Worm (Caenorhabditis elegans) whole organism, young adult: Measurements from ENCODE around the gene srg-68.

Source experiments
- B0261.1 ChIP-seq: sonication (generic microtip); optimal IDR thresholded peaks from 2 replicates; lab custom pipeline; 2016; ENCODE audit warnings: mild to moderate bottlenecking, missing genetic modification characterization, moderate library complexity, missing compliant biosample characterization
- B0336.3 ChIP-seq: fragments of 200-800 bp; sonication (Bioruptor generic); IDR thresholded peaks from 2 replicates; pipeline ENCODE4 v1.3.6; 2022; ENCODE audit warnings: missing genetic modification characterization, missing compliant biosample characterization
- D2030.7 ChIP-seq: fragments of 200-800 bp; sonication (Bioruptor generic); IDR thresholded peaks from 2 replicates; pipeline ENCODE4 v1.3.6; 2022; ENCODE audit warnings: missing genetic modification reagents, missing genetic modification characterization, missing compliant biosample characterization
- F33H1.4 ChIP-seq: fragments of 200-800 bp; sonication (Bioruptor generic); IDR thresholded peaks from 2 replicates; pipeline ENCODE4 v1.3.6; 2022; ENCODE audit warnings: missing genetic modification reagents, missing genetic modification characterization, missing compliant biosample characterization
- F37B4.10 ChIP-seq: fragments of 200-800 bp; sonication (Bioruptor generic); IDR thresholded peaks from 2 replicates; pipeline ENCODE4 v1.3.6; 2022; ENCODE audit warnings: missing genetic modification characterization, missing compliant biosample characterization
- F49E8.2 ChIP-seq: sonication (generic microtip); optimal IDR thresholded peaks from 3 replicates; lab custom pipeline; 2017; ENCODE audit warnings: missing genetic modification characterization, mild to moderate bottlenecking, missing compliant biosample characterization, antibody characterized with exemption, moderate library complexity; ENCODE audit not compliant: insufficient read depth
- F57A8.1 ChIP-seq: fragments of 200-800 bp; sonication (Bioruptor generic); optimal IDR thresholded peaks from 2 replicates; lab custom pipeline; 2018; ENCODE audit warnings: mild to moderate bottlenecking, missing genetic modification characterization, moderate library complexity, missing compliant biosample characterization
- Y67H2A.10 ChIP-seq: fragments of 200-800 bp; sonication (Bioruptor generic); conservative IDR thresholded peaks from 2 replicates; pipeline ENCODE4 v1.3.6; 2022; ENCODE audit warnings: missing genetic modification reagents, missing genetic modification characterization, missing compliant biosample characterization
- ama-1 ChIP-seq, 3 experiments: fragments of 150-350 bp in 1 of 3; sonication (generic microtip) in 2 of 3; optimal IDR thresholded peaks; 2 replicates each; lab custom pipeline; 2014 to 2018; ENCODE audit warnings: missing biosample characterization in 2 of 3, missing genetic modification characterization in 2 of 3, missing genetic modification reagents in 2 of 3
- atf-7 ChIP-seq: sonication (generic microtip); optimal IDR thresholded peaks from 2 replicates; lab custom pipeline; 2017; ENCODE audit warnings: mild to moderate bottlenecking, missing genetic modification characterization, missing compliant biosample characterization
- attf-6 ChIP-seq: fragments of 200-800 bp; sonication (Bioruptor generic); IDR thresholded peaks from 2 replicates; pipeline ENCODE4 v1.3.6; 2022; ENCODE audit warnings: missing genetic modification reagents, missing genetic modification characterization, missing compliant biosample characterization
- bed-1 ChIP-seq: fragments of 200-800 bp; sonication (Bioruptor generic); IDR thresholded peaks from 2 replicates; pipeline ENCODE4 v1.3.6; 2022; ENCODE audit warnings: missing genetic modification reagents, missing genetic modification characterization, missing compliant biosample characterization
- bed-2 ChIP-seq: fragments of 200-800 bp; sonication (Bioruptor generic); IDR thresholded peaks from 2 replicates; pipeline ENCODE4 v1.3.6; 2022; ENCODE audit warnings: missing genetic modification reagents, missing genetic modification characterization, missing compliant biosample characterization
- ccch-3 ChIP-seq: fragments of 200-800 bp; sonication (Bioruptor generic); optimal IDR thresholded peaks from 2 replicates; lab custom pipeline; 2018; ENCODE audit warnings: mild to moderate bottlenecking, missing genetic modification characterization, missing compliant biosample characterization
- cebp-1 ChIP-seq, 2 experiments: fragments of 200-800 bp in 1 of 2; sonication (Bioruptor generic) in 1 of 2; sonication (generic microtip) in 1 of 2; IDR thresholded peaks in 1 of 2; optimal IDR thresholded peaks in 1 of 2; 2 replicates each; pipeline versions ENCODE4 v1.3.6 to Lab custom; 2017 to 2022; ENCODE audit warnings: missing compliant biosample characterization in 2 of 2, missing genetic modification characterization in 2 of 2, mild to moderate bottlenecking in 1 of 2, missing genetic modification reagents in 1 of 2, moderate library complexity in 1 of 2
- cebp-2 ChIP-seq: fragments of 200-800 bp; sonication (Bioruptor generic); IDR thresholded peaks from 2 replicates; pipeline ENCODE4 v1.3.6; 2022; ENCODE audit warnings: missing genetic modification characterization, missing compliant biosample characterization
- ceh-91 ChIP-seq: fragments of 200-800 bp; sonication (Bioruptor generic); IDR thresholded peaks from 2 replicates; pipeline ENCODE4 v1.3.6; 2022; ENCODE audit warnings: missing genetic modification reagents, missing genetic modification characterization, missing compliant biosample characterization
- die-1 ChIP-seq: sonication (generic microtip); optimal IDR thresholded peaks from 2 replicates; lab custom pipeline; 2016; ENCODE audit warnings: missing genotype, mild to moderate bottlenecking, missing genetic modification characterization, missing compliant biosample characterization
- ets-4 ChIP-seq: fragments of 200-800 bp; sonication (Bioruptor generic); optimal IDR thresholded peaks from 2 replicates; lab custom pipeline; 2018; ENCODE audit warnings: mild to moderate bottlenecking, missing genetic modification characterization, missing compliant biosample characterization
- hmg-20 ChIP-seq: fragments of 200-800 bp; sonication (Bioruptor generic); IDR thresholded peaks from 2 replicates; pipeline ENCODE4 v1.3.6; 2022; ENCODE audit warnings: missing genetic modification reagents, missing genetic modification characterization, missing compliant biosample characterization
- lag-1 ChIP-seq: fragments of 200-800 bp; sonication (Bioruptor generic); IDR thresholded peaks from 2 replicates; pipeline ENCODE4 v1.3.6; 2022; ENCODE audit warnings: missing genetic modification reagents, missing genetic modification characterization, missing compliant biosample characterization
- lin-40 ChIP-seq: sonication (generic microtip); optimal IDR thresholded peaks from 2 replicates; lab custom pipeline; 2016; ENCODE audit warnings: missing genetic modification characterization, mild to moderate bottlenecking, missing compliant biosample characterization, missing genotype, missing genetic modification reagents
- lin-54 ChIP-seq: fragments of 200-800 bp; sonication (Bioruptor generic); optimal IDR thresholded peaks from 2 replicates; lab custom pipeline; 2018; ENCODE audit warnings: mild to moderate bottlenecking, missing genetic modification characterization, missing compliant biosample characterization
- lsl-1 ChIP-seq: fragments of 200-800 bp; sonication (Bioruptor generic); optimal IDR thresholded peaks from 2 replicates; lab custom pipeline; 2018; ENCODE audit warnings: mild to moderate bottlenecking, missing genetic modification characterization, moderate library complexity, missing compliant biosample characterization
- madf-10 ChIP-seq: sonication (generic microtip); optimal IDR thresholded peaks from 2 replicates; lab custom pipeline; 2016; ENCODE audit warnings: mild to moderate bottlenecking, missing genetic modification characterization, missing compliant biosample characterization
- madf-6 ChIP-seq: fragments of 200-800 bp; sonication (Bioruptor generic); IDR thresholded peaks from 2 replicates; pipeline ENCODE4 v1.3.6; 2022; ENCODE audit warnings: missing genetic modification reagents, missing genetic modification characterization, missing compliant biosample characterization
- madf-8 ChIP-seq: fragments of 200-800 bp; sonication (Bioruptor generic); conservative IDR thresholded peaks from 2 replicates; pipeline ENCODE4 v1.3.6; 2022; ENCODE audit warnings: missing genetic modification reagents, missing genetic modification characterization, missing compliant biosample characterization
- mxl-1 ChIP-seq: sonication (generic microtip); optimal IDR thresholded peaks from 2 replicates; lab custom pipeline; 2016; ENCODE audit warnings: missing genetic modification characterization, missing compliant biosample characterization
- nhr-80 ChIP-seq: sonication (generic microtip); optimal IDR thresholded peaks from 2 replicates; lab custom pipeline; 2016; ENCODE audit warnings: missing genetic modification characterization, missing compliant biosample characterization
- pha-4 ChIP-seq: fragments of 150-350 bp; sonication (generic microtip); optimal IDR thresholded peaks from 2 replicates; lab custom pipeline; 2014; ENCODE audit warnings: missing biosample characterization, missing genetic modification reagents, missing genetic modification characterization
- sea-2 ChIP-seq: fragments of 200-800 bp; sonication (Bioruptor generic); IDR thresholded peaks from 2 replicates; pipeline ENCODE4 v1.3.6; 2022; ENCODE audit warnings: missing genetic modification characterization, missing compliant biosample characterization
- snpc-3.4 ChIP-seq: sonication (generic microtip); optimal IDR thresholded peaks from 2 replicates; lab custom pipeline; 2017; ENCODE audit warnings: missing genetic modification characterization, mild to moderate bottlenecking, missing compliant biosample characterization, antibody characterized with exemption, moderate library complexity, missing genotype, missing genetic modification reagents
- somi-1 ChIP-seq: fragments of 200-800 bp; sonication (Bioruptor generic); optimal IDR thresholded peaks from 2 replicates; lab custom pipeline; 2018; ENCODE audit warnings: mild to moderate bottlenecking, missing genetic modification characterization, missing compliant biosample characterization
- xnd-1 ChIP-seq: sonication (generic microtip); optimal IDR thresholded peaks from 2 replicates; lab custom pipeline; 2016; ENCODE audit warnings: missing genotype, missing genetic modification reagents, missing genetic modification characterization, missing compliant biosample characterization
- zfh-2 ChIP-seq: fragments of 200-800 bp; sonication (Bioruptor generic); conservative IDR thresholded peaks from 2 replicates; pipeline ENCODE4 v1.3.6; 2022; ENCODE audit warnings: missing genetic modification reagents, missing genetic modification characterization, missing compliant biosample characterization

The srg-68 gene

DNA sequence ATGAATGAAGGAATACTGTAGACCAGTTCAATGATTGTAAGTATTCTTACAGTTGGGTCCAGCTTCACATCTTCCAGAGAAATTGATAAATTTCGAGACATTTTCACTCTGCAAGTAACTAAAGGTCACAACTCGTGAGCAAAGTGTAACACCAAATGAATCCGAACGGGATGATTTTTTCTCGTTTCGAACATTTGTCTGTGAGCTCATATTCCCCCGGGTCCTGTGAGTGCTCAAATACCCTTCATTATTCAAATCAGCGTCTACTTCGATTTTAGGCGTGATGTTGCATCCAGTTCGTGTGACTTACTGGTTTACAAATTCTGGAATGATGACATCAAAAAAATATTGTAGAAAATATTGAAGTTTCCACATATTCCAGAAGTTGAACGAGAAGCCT, at the start of gene srg-68:
Gene srg-68 (minus strand): TSS at position 101 of the 400 bp plus-strand sequence.
- TF ChIP-seq bed-2 (GFP tag; lab: Robert Waterston, UW) (no peak), bed-1 (GFP tag; lab: Robert Waterston, UW) (no peak), sea-2 (no peak), hmg-20 (no peak), F37B4.10 (GFP tag; lab: Robert Waterston, UW) (no peak), madf-10 (tag; lab: Kevin White, UChicago) (no peak), attf-6 (GFP tag; lab: Robert Waterston, UW) (no peak)

- TF ChIP-seq ceh-91 (0 out of 2 replicates have a peak, but pooled peaks have one; percentile 33), F49E8.2 (no peak), nhr-80 (peak; percentile 57), Y67H2A.10 (GFP tag; lab: Robert Waterston, UW) (no peak), F57A8.1 (GFP tag; lab: Kevin White, UChicago) (no peak), lsl-1 (peak; percentile 75), lin-40 (tag; lab: Kevin White, UChicago) (no peak), pha-4 (no peak), mxl-1 (tag; lab: Kevin White, UChicago) (no peak), madf-10 (tag; lab: Kevin White, UChicago) (no peak), xnd-1 (tag; lab: Kevin White, UChicago) (peak; percentile 80), snpc-3.4 (tag; lab: Kevin White, UChicago) (no peak), B0261.1 (tag; lab: Kevin White, UChicago) (no peak), cebp-2 (GFP tag; lab: Robert Waterston, UW) (no peak), somi-1 (no peak), B0336.3 (GFP tag; lab: Robert Waterston, UW) (no peak), madf-8 (GFP tag; lab: Robert Waterston, UW) (peak; percentile 52), bed-2 (GFP tag; lab: Robert Waterston, UW) (no peak), F33H1.4 (GFP tag; lab: Robert Waterston, UW) (peak; percentile 85), zfh-2 (GFP tag; lab: Robert Waterston, UW) (no peak), lag-1 (no peak), D2030.7 (no peak), ccch-3 (GFP tag; lab: Kevin White, UChicago) (no peak), ama-1 (optimal IDR thresholded peaks at IDR 0.05; lab: Kevin White, UChicago) (no peak), ama-1 (GFP tag; optimal IDR thresholded peaks at IDR 0.05; lab: Kevin White, UChicago) (no peak), die-1 (no peak), madf-6 (GFP tag; lab: Robert Waterston, UW) (peak; percentile 85)
Measured at ce11 chrV:5513630-5514378, 48.6 kb upstream of the srg-68 start, which contains the start of the genes hpo-15 and mms-19. Gene hpo-15 (minus strand): TSS chrV:5513830. Gene mms-19 (plus strand): TSS chrV:5514348.

DNA sequence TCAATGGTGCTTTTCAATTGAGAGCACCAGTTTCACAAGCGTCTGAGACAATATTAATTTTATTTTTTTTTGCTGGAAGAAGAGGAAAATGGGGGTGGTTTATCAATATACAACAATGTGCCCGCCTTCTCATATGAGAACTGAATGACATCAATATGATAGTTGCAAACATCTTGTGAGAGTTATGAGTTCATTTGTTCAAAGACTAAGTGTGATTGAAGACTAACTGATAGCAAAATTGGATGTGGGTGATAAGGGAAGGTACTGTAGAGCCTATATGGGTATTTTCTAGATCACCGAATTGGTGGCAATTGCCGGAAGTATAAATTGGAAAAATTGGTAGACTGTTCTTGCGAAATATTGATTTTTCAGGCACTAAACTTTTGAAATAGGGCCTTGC, 47.3 kb upstream of the srg-68 start:
- TF ChIP-seq lin-54 (GFP tag; lab: Kevin White, UChicago) (no peak), atf-7 (tag; lab: Kevin White, UChicago) (peak; percentile 49), cebp-1 (GFP tag; IDR thresholded peaks at IDR 0.05; lab: Robert Waterston, UW) (no peak), cebp-1 (tag; optimal IDR thresholded peaks at IDR 0.05; lab: Kevin White, UChicago) (peak; percentile 37), ets-4 (GFP tag; lab: Kevin White, UChicago) (peak; percentile 49), nhr-80 (peak; percentile 86)
- TF ChIP-seq, all 124 proteins: peak for 4
